Fruit fly (Drosophila melanogaster) whole organism, prepupa: ENCODE data around the gene p130CAS.

ENCODE experiments used
- Blimp-1 ChIP-seq: fragments of 200-800 bp; sonication (Bioruptor generic); optimal IDR thresholded peaks from 3 replicates; lab custom pipeline; 2017; ENCODE audit warnings: missing biosample characterization, missing genetic modification characterization, mild to moderate bottlenecking, moderate library complexity, missing genetic modification reagents
- CG11762 ChIP-seq: fragments of 200-800 bp; sonication (Bioruptor generic); optimal IDR thresholded peaks from 3 replicates; lab custom pipeline; 2016; ENCODE audit warnings: missing biosample characterization, missing genetic modification characterization; ENCODE audit not compliant: insufficient read depth
- CG32006 ChIP-seq: fragments of 200-800 bp; sonication (Bioruptor generic); optimal IDR thresholded peaks from 3 replicates; lab custom pipeline; 2017; ENCODE audit warnings: missing biosample characterization, mild to moderate bottlenecking, missing genetic modification characterization
- Hr38 ChIP-seq: sonication (Bioruptor generic); optimal IDR thresholded peaks from 2 replicates; lab custom pipeline; 2016; ENCODE audit warnings: missing biosample characterization, missing genetic modification characterization
- Hr4 ChIP-seq: fragments of 200-800 bp; sonication (Bioruptor generic); optimal IDR thresholded peaks from 3 replicates; lab custom pipeline; 2016; ENCODE audit warnings: missing biosample characterization, missing genetic modification characterization
- Met ChIP-seq: fragments of 200-800 bp; sonication (Bioruptor generic); optimal IDR thresholded peaks from 3 replicates; lab custom pipeline; 2016; ENCODE audit warnings: missing biosample characterization, missing genetic modification characterization
- Sox102F ChIP-seq: fragments of 200-800 bp; sonication (Bioruptor generic); optimal IDR thresholded peaks from 2 replicates; lab custom pipeline; 2016; ENCODE audit warnings: missing biosample characterization, mild to moderate bottlenecking, missing genetic modification characterization
- Sox14 ChIP-seq: fragments of 200-800 bp; sonication (Bioruptor generic); optimal IDR thresholded peaks from 3 replicates; lab custom pipeline; 2016; ENCODE audit warnings: missing biosample characterization, missing genetic modification characterization
- Sox15 ChIP-seq: fragments of 200-800 bp; sonication (Bioruptor generic); optimal IDR thresholded peaks from 3 replicates; lab custom pipeline; 2016; ENCODE audit warnings: missing biosample characterization, missing genetic modification characterization
- achi ChIP-seq: fragments of 200-800 bp; sonication (Bioruptor generic); optimal IDR thresholded peaks from 3 replicates; lab custom pipeline; 2016; ENCODE audit warnings: missing biosample characterization, missing genetic modification characterization
- acj6 ChIP-seq: fragments of 200-800 bp; sonication (Bioruptor generic); optimal IDR thresholded peaks from 3 replicates; lab custom pipeline; 2016; ENCODE audit warnings: missing biosample characterization, missing genetic modification characterization
- dac ChIP-seq: fragments of 200-800 bp; sonication (Bioruptor generic); optimal IDR thresholded peaks from 2 replicates; lab custom pipeline; 2017; ENCODE audit warnings: missing biosample characterization, mild to moderate bottlenecking, missing genetic modification characterization

DNA sequence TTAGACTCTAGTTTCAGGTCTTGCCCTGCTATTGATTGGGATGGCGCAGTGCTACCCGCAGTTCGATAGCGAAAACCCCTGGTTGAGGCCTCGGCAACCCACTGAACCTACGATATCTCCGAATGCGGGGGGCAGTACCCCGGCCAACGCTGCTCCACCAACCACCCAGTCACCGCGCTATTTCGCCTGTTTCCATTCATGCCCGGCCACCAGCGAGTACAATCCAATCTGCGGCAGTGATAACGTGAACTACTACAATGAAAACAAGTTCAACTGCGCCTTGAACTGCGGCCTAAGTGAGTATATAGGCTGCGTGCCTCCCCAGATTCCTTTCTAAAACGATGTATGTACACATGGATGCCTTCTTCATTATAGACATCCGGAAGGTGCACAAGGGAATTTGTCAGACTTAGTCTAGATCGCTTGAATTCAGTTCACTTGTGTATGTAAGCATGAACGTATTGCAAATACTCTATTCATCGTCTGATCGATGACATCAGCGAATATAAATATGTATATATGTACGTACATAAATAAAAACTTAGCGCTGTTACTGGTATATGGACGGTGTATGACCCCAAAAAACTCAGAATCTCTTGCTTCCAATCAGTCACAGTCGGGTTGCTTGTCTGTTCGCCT, 64.9 kb downstream of the p130CAS start, which contains the start of gene CG13877:
- TF ChIP-seq Blimp-1 (GFP tag; lab: Kevin White, UChicago) (no peak), Met (GFP tag; lab: Kevin White, UChicago) (no peak), Hr38 (GFP tag; lab: Kevin White, UChicago) (no peak), Sox102F (GFP tag; lab: Kevin White, UChicago) (no peak), acj6 (GFP tag; lab: Kevin White, UChicago) (no peak), dac (GFP tag; lab: Kevin White, UChicago) (no peak), Sox14 (no peak), achi (GFP tag; lab: Kevin White, UChicago) (no peak), Hr4 (no peak), CG32006 (GFP tag; lab: Kevin White, UChicago) (no peak), Sox15 (GFP tag; lab: Kevin White, UChicago) (no peak), CG11762 (GFP tag; lab: Kevin White, UChicago) (no peak)
